Fruit fly (Drosophila melanogaster): ENCODE data around the gene inaF-C.

- TF ChIP-seq h (optimal IDR thresholded peaks at IDR 0.05): no peak
- no peak for TF ChIP-seq ttk (GFP tag; IDR thresholded peaks at IDR 0.05)
- TF ChIP-seq fd96Cb (tag; optimal IDR thresholded peaks at IDR 0.05): no peak
- TF ChIP-seq CG8388 (GFP tag; optimal IDR thresholded peaks at IDR 0.05): no peak
- no peak for TF ChIP-seq CG9932 (GFP tag; IDR thresholded peaks at IDR 0.05)
- no peak for TF ChIP-seq CG7357 (GFP tag; IDR thresholded peaks at IDR 0.05)
- no peak for TF ChIP-seq pzg (GFP tag; optimal IDR thresholded peaks at IDR 0.05)
These were observed 2.6 kb downstream of the inaF-C start, which contains the start of gene inaF-D for dm6 chrX:11728999-11729398.
